Worm (Caenorhabditis elegans) whole organism, dauer: ENCODE results near the gene lst-2.
"Not testable (repeated sequence)": the region's sequence is repeated elsewhere in the genome, so short reads cannot be mapped to it uniquely, and the experiment has no call there.

Experiments used
- unc-62 ChIP-seq: sonication (generic microtip); optimal IDR thresholded peaks from 2 replicates; lab custom pipeline; 2017; ENCODE audit warnings: missing biosample characterization, missing genetic modification reagents, missing genetic modification characterization

Gene lst-2

DNA sequence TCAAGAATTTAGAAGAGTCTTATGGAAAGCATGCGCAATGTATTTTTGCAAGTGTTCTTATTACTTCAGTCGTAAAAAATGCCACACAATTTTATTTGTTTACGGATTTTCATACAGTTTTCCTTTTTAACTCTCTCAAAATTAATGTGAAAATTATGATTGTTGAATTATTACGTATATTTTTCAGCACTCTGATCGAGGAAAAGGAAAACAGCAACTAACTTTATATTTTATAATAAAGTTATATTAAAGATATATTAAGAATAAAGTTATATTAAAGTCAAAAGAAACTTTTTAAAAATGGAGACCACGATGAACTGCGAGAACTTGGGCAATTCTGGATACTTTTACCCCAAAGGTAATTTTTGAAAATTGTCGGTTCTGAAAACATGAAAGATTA is 33.0 kb downstream of the lst-2 start, which contains the start of gene F14H12.2:
F14H12.2 (plus strand) TSS at position 301 of the 400 bp plus-strand sequence.
- no peak for TF ChIP-seq unc-62

DNA sequence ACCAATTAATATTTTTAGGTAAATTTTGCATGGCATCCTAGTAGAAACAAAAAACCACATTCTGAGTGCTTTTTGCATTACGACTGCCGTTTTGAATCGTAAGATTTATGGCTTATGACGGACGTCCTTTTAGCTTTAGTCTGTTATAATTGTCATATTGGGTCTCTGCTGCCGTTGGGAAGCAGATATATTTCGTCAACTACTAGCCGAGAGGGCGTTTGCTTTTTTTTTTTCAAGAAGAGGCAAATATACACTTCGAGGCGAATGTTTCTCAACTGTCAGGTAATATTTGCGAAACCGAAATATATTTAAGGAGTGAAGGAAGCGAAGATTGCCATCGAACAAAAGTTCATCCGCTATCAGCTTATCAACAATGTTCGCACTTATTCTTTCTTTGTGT is 39.3 kb downstream of the lst-2 start, which contains the start of gene F14H12.3:
F14H12.3 (plus strand) TSS at position 301 of the 400 bp plus-strand sequence.
- TF ChIP-seq unc-62: no peak

DNA sequence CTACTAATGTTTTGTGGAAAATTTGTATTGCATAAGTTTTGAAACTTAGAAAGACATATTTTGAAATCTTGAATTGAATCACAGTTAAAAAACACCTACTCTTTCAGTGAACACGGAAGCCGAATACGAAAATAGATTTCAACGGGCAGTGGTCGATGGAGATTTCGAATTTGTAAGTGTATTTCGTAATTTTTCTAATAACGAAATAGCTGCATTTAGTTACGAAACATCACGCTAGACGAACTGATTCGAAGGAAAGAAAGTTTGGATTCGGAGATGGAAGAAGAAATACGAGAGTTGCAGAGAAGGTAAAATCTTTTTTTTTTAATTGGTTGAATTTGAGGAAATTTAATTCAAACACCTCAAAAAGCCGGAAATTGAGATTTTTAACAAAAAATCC is 40.4 kb downstream of the lst-2 start:
- no peak for TF ChIP-seq unc-62

DNA sequence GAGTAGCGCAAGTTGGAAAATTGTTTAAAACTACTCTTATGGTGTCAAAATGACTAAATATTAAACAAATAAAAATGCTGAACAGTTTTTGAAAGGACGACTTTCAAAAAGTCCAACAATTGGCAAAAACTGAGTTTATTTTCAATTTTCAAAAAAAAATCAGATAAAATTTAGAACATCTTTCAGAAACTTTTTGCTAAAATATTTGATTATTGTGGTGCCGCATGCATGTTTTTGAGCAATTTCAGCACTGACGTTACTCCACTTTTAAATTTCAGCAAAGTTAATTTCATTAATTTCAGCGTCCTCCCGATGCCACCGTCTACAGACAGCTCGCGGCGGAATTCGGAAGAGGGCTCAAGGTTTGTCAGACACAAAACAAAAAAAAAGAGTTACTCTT is 43.8 kb downstream of the lst-2 start, which contains the start of gene cst-1:
cst-1 (plus strand) TSS at position 301 of the 400 bp plus-strand sequence.
- TF ChIP-seq unc-62: not testable (repeated sequence)

DNA sequence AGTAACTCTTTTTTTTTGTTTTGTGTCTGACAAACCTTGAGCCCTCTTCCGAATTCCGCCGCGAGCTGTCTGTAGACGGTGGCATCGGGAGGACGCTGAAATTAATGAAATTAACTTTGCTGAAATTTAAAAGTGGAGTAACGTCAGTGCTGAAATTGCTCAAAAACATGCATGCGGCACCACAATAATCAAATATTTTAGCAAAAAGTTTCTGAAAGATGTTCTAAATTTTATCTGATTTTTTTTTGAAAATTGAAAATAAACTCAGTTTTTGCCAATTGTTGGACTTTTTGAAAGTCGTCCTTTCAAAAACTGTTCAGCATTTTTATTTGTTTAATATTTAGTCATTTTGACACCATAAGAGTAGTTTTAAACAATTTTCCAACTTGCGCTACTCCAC is 47.2 kb downstream of the lst-2 start, which contains the start of gene cst-2:
cst-2 (minus strand) TSS at position 101 of the 400 bp plus-strand sequence.
- not testable (repeated sequence) for TF ChIP-seq unc-62

DNA sequence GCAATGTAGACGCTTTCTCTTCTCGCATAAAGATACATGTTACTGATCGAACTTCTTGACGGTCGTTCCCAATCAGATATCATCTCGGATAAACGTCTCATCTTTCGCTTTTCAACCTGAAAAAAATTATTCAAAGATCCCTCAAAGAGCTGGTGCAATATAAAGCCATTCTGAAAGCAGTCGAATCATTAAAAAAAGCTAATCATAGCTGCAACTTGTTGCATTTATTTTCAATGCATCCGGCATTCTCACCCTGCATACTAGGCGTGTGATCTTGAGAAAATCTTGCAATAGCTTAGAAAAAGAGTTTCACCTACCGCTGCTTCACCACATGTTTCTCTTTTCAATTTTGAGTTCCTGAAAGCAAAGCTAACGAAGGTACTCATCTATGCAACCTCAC is 50.9 kb downstream of the lst-2 start, which contains the start of gene C24A8.6:
C24A8.6 (minus strand) TSS at position 101 of the 400 bp plus-strand sequence.
- TF ChIP-seq unc-62: not testable (repeated sequence)

DNA sequence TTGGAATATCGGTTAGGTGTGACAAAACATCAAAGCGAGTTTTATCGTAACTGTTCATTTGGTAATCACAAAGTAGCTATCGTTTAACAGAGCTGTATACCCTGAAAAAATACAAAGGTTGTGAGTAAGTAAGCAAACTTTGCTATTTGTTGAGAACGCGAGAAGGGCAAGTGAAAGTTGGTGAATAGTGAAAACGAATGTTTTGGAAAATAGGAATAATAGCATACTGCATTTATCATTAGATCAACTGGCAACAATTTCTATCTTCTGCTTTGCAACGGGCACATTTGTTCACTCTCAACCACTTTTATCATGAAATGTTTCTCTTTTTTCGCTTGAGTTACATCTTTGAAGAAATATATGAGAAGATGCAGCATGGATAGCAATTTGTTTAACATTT is 54.4 kb downstream of the lst-2 start, which contains the start of gene C24A8.5:
C24A8.5 (minus strand) TSS at position 101 of the 400 bp plus-strand sequence.
- no peak for TF ChIP-seq unc-62
